Worm (Caenorhabditis elegans) whole organism, L1 larva: ENCODE results near the gene srd-18.

Experiments
- ama-1 ChIP-seq: fragments of 150-350 bp; optimal IDR thresholded peaks from 2 replicates; lab custom pipeline; 2014
- ceh-90 ChIP-seq: sonication (generic microtip); optimal IDR thresholded peaks from 2 replicates; lab custom pipeline; 2016; ENCODE audit warnings: missing genetic modification characterization, missing compliant biosample characterization
- dpl-1 ChIP-seq, 3 experiments: fragments of 150-350 bp in 2 of 3; sonication (generic microtip) in 1 of 3; optimal IDR thresholded peaks; 2 replicates each; lab custom pipeline; 2014 to 2017; ENCODE audit warnings: missing biosample characterization in 3 of 3, missing genetic modification characterization in 3 of 3, missing genetic modification reagents in 3 of 3
- ets-5 ChIP-seq: fragments of 200-800 bp; sonication (Bioruptor generic); IDR thresholded peaks from 2 replicates; pipeline ENCODE4 v1.3.6; 2022; ENCODE audit warnings: missing genetic modification characterization, missing compliant biosample characterization
- pqm-1 ChIP-seq: sonication (generic microtip); optimal IDR thresholded peaks from 3 replicates; lab custom pipeline; 2017; ENCODE audit warnings: missing biosample characterization, missing genetic modification characterization
- ztf-11 ChIP-seq, 2 experiments: sonication (generic microtip); optimal IDR thresholded peaks; 2 replicates each; lab custom pipeline; 2016 to 2017; ENCODE audit warnings: missing genetic modification characterization in 2 of 2, missing biosample characterization in 1 of 2, missing compliant biosample characterization in 1 of 2
- ztf-4 ChIP-seq: fragments of 150-350 bp; optimal IDR thresholded peaks from 2 replicates; lab custom pipeline; 2014; ENCODE audit warnings: missing biosample characterization, missing genetic modification characterization

ce11 chrV:13423608-13424007 is 3.1 kb downstream of the srd-18 start, which contains the start of gene srv-10:
- TF ChIP-seq ama-1 (lab: Kevin White, UChicago), result no peak
- no peak for TF ChIP-seq pqm-1 (tag; lab: Kevin White, UChicago)
- TF ChIP-seq ets-5, result no peak
- TF ChIP-seq dpl-1 (GFP tag; optimal IDR thresholded peaks at IDR 0.05; lab: Kevin White, UChicago), result no peak
- no peak for TF ChIP-seq ztf-4
- no peak for TF ChIP-seq ceh-90 (tag; lab: Kevin White, UChicago)
- no peak for TF ChIP-seq ztf-11 (tag; optimal IDR thresholded peaks at IDR 0.05; lab: Kevin White, UChicago)
